Worm (Caenorhabditis elegans): ENCODE measurements around the gene C14E2.1.
A peak's percentile ranks its signal among the peaks of the same experiment; 100 is the strongest.

C14E2.1 gene

DNA sequence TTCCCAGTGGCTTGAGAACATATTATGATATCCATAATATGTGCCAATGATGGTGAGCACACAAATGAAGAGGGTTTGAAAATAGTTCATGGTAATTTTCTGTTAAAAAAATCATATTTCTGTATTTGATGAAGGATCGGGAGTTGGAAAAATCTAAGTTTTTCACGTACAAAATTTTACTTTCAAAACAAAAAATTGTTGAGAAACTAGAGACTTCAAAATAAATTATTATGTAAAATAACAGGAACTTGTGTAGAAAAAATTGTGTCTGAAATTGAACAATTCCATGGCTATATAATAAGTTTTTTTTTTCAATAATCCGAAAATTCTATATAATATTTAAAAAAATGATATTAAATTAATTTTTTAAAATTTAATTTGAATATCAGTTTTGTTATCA, 5.0 kb upstream of the C14E2.1 start, which contains the start of gene C14E2.4:
Gene C14E2.4 (minus strand): TSS at position 101 of the 400 bp plus-strand sequence.
- TF ChIP-seq nhr-76 (tag; optimal IDR thresholded peaks at IDR 0.05) (no peak), hlh-30 (tag; optimal IDR thresholded peaks at IDR 0.05; ENCODE audit: insufficient read depth) (no peak), lin-15B (tag; optimal IDR thresholded peaks at IDR 0.05) (no peak), hif-1 (tag; optimal IDR thresholded peaks at IDR 0.05) (no peak)

DNA sequence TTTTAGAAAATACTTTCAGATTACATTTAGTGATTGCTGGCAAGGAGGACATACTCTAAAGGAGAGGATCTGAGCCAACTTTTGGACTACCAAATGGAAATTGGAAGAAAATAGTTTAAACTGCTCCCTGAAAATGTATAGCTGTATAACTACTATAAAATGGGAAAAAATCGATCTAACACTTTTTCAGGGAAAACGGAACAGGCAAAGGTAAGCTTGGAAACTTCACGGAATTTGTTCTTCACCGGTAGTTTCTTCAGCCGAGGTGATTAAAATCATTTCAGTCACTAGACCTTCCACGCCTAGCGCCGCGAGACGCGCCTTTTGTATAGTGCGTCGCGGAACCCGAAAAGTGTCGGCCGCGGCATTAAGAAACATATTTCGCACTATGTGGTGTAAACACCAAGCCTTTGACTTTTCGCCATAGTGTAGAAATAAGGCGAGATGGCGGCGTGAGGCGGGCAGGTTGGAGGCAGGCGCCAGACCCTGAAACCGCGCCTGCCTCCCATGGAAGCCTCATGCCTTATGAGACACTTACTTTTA, 905 bp upstream of the C14E2.1 start, which contains the start of gene C14E2.5:
Gene C14E2.5 (minus strand): TSS at position 51 of the 543 bp plus-strand sequence.
- TF ChIP-seq dve-1 (tag; optimal IDR thresholded peaks at IDR 0.05; ENCODE audit: insufficient read depth) (no peak), aha-1 (tag) (peak; percentile 5)

DNA sequence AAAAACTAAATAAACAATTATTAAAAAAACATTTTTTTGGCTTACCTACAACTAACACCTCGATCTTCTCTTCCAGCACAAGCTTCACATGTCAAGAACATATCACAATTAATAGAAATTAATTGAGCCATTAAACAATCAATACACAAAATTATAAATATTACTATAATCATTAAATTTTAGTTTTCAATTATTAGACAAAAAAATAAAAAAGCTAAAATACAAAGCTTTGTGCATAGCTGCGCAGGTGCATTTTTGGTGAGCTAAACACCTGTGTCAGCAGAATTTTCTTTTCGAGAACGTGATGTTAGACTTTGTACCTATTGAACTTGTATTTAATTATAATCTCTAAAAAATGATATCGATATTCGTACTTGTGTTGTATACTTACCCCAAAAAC, 3.7 kb downstream of the C14E2.1 start, which contains the start of gene C14E2.6:
Gene C14E2.6 (minus strand): TSS at position 101 of the 400 bp plus-strand sequence.
- no peak for TF ChIP-seq D1046.2 (GFP tag; IDR thresholded peaks at IDR 0.05)
- TF ChIP-seq hmg-1.1 (GFP tag; IDR thresholded peaks at IDR 0.05) = no peak
- TF ChIP-seq nhr-42 (GFP tag; IDR thresholded peaks at IDR 0.05) = no peak
- TF ChIP-seq dmd-6 (GFP tag; IDR thresholded peaks at IDR 0.05) = no peak
- no peak for TF ChIP-seq hif-1 (tag; optimal IDR thresholded peaks at IDR 0.05)
- no peak for TF ChIP-seq tra-1 (GFP tag; IDR thresholded peaks at IDR 0.05)

ce11 chrX:1830475-1830874, 4.2 kb downstream of the C14E2.1 start:
- TF ChIP-seq nhr-111 (GFP tag; optimal IDR thresholded peaks at IDR 0.05) = no peak
- TF ChIP-seq nhr-102 (tag; optimal IDR thresholded peaks at IDR 0.05) = no peak
- TF ChIP-seq pqm-1 (tag; optimal IDR thresholded peaks at IDR 0.05) = no peak

ce11 chrX:1836700-1837099, 10.4 kb downstream of the C14E2.1 start:
- TF ChIP-seq zip-11 (GFP tag; IDR thresholded peaks at IDR 0.05) (0 out of 2 replicates have a peak, but pooled peaks have one; percentile 8), F26F4.8 (GFP tag; conservative IDR thresholded peaks at IDR 0.05) (0 out of 2 replicates have a peak, but pooled peaks have one; percentile 3), hmg-1.1 (GFP tag; IDR thresholded peaks at IDR 0.05) (0 out of 2 replicates have a peak, but pooled peaks have one; percentile 28), nhr-42 (GFP tag; IDR thresholded peaks at IDR 0.05) (0 out of 2 replicates have a peak, but pooled peaks have one; percentile 51), snpc-1.2 (GFP tag; IDR thresholded peaks at IDR 0.05) (0 out of 2 replicates have a peak, but pooled peaks have one; percentile 5)

DNA sequence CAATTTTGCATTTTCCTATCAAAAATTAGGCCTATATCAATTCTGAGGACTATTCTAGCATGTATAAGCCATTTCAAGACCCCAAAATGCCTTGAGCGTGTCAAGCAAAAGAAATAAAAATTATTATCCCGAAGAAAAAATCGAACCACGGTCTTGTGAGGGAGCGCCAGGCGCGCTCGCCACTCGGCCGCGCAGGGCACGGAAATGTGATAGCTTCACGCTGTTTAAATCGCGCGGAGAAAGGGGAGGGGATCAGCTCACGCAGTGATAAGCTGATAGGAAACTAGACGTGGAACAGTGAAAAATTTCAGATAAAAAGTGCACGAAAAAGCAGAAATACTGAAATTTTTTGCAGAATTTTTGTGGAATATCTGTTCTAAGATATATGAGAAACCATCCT, 11.4 kb downstream of the C14E2.1 start:
- TF ChIP-seq egl-43 (GFP tag; IDR thresholded peaks at IDR 0.05) = peak; percentile 93
- no peak for TF ChIP-seq fkh-10 (GFP tag; optimal IDR thresholded peaks at IDR 0.05)
- no peak for TF ChIP-seq nhr-10 (tag; optimal IDR thresholded peaks at IDR 0.05)
- no peak for TF ChIP-seq lsy-2 (tag; optimal IDR thresholded peaks at IDR 0.05)
- peak; percentile 65; the same call in 1 of the 2 replicates for TF ChIP-seq dmd-8 (GFP tag; IDR thresholded peaks at IDR 0.05)
- peak; percentile 55 for TF ChIP-seq ztf-7 (tag; optimal IDR thresholded peaks at IDR 0.05)
- TF ChIP-seq T20F7.1 (GFP tag; optimal IDR thresholded peaks at IDR 0.05) = no peak
- no peak for TF ChIP-seq nhr-6 (tag; optimal IDR thresholded peaks at IDR 0.05)
- TF ChIP-seq T26A8.4 (GFP tag; IDR thresholded peaks at IDR 0.05) = peak; percentile 58; the same call in 1 of the 2 replicates
- TF ChIP-seq ceh-44 (GFP tag; IDR thresholded peaks at IDR 0.05) = peak; percentile 64; the same call in 1 of the 2 replicates
- 0 out of 2 replicates have a peak, but pooled peaks have one; percentile 54 for TF ChIP-seq ceh-20 (GFP tag; IDR thresholded peaks at IDR 0.05)
- no peak for TF ChIP-seq skn-1 (tag; optimal IDR thresholded peaks at IDR 0.05)
- peak; percentile 74 for TF ChIP-seq lin-38 (GFP tag; IDR thresholded peaks at IDR 0.05)
- peak; percentile 2 to 74 for TF ChIP-seq daf-16 (GFP tag; optimal IDR thresholded peaks at IDR 0.05)
- no peak for TF ChIP-seq daf-16 (tag; optimal IDR thresholded peaks at IDR 0.05)
- TF ChIP-seq lin-39 (tag; optimal IDR thresholded peaks at IDR 0.05) = no peak
- TF ChIP-seq F44E2.7 (GFP tag; IDR thresholded peaks at IDR 0.05) = peak; percentile 73; the same call in 1 of the 2 replicates
- TF ChIP-seq daf-8 (GFP tag; IDR thresholded peaks at IDR 0.05) = no peak
- peak; percentile 2 for TF ChIP-seq zip-2 (tag; optimal IDR thresholded peaks at IDR 0.05)
- TF ChIP-seq spr-1 (tag; optimal IDR thresholded peaks at IDR 0.05) = peak; percentile 34
- TF ChIP-seq Y48G9A.11 (GFP tag; IDR thresholded peaks at IDR 0.05) = 0 out of 2 replicates have a peak, but pooled peaks have one; percentile 42
- TF ChIP-seq zfp-2 (tag; optimal IDR thresholded peaks at IDR 0.05) = no peak
- no peak for TF ChIP-seq saeg-2 (GFP tag; IDR thresholded peaks at IDR 0.05)
- TF ChIP-seq unc-62 (GFP tag; optimal IDR thresholded peaks at IDR 0.05 in 1 of 2) = no peak
- TF ChIP-seq unc-62 (tag; optimal IDR thresholded peaks at IDR 0.05) = no peak

Measured in whole organism, L4 larva.